Fruit fly (Drosophila melanogaster): ENCODE results near the gene bdwf.

The bdwf gene

DNA sequence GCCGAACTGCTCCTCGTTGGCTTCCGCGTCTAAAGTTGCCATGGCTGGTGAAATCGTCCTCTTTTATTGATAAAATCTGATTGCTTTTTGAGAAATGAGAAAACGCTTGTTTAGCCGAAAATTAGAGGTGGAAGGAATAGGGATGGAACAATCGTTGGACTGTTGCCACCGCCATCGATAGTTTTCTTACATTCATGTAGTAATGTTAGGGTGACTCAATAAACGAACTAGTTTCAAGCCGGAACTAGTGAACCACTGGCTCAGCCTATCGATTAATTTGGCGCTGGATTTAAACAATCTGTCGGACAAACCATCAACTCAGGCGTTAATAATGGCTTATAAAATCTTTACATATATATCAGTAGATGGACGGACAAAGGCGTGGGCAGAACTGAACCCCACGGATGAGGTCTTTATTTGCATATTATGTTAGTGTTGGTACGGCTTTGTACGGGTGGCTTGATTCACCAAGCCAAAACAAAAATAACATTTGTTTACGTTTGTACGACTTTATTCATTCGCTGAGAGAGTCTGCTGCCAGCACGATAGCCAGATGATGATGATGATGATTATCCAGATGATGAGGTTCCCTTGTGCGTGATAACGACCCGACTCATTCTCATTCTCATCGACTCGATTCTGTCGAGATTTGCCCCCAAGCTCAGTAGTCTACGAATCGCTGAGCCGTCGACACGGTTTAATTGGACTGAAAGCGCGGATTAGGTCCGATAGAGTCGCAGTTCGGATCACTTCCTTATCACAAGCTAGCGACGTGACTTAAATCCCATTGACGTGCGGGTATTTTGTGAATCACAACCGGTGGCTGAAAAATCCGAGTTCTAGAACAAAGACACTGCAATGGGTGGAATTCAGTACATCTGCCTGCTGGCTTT is 40.5 kb downstream of the bdwf start, which contains the start of the genes Sf3a1 and Irc (continued):
- TF ChIP-seq CG7928 (GFP tag; optimal IDR thresholded peaks at IDR 0.05) (no peak), CG4730 (GFP tag; IDR thresholded peaks at IDR 0.05) (no peak), fd64A (GFP tag; optimal IDR thresholded peaks at IDR 0.05) (no peak), CG30431 (GFP tag; optimal IDR thresholded peaks at IDR 0.05) (no peak), GATAe (GFP tag; conservative IDR thresholded peaks at IDR 0.05) (no peak), CG11456 (GFP tag; IDR thresholded peaks at IDR 0.05) (0 out of 3 replicates have a peak, but pooled peaks have one; percentile 17), ftz-f1 (GFP tag; optimal IDR thresholded peaks at IDR 0.05) (peak; percentile 2), ATbp (GFP tag; optimal IDR thresholded peaks at IDR 0.05) (no peak), H15 (GFP tag; IDR thresholded peaks at IDR 0.05) (no peak; the same call in 2 of the 3 replicates), tgo (GFP tag; IDR thresholded peaks at IDR 0.05) (no peak), CG18476 (GFP tag; optimal IDR thresholded peaks at IDR 0.05) (no peak), ems (GFP tag; optimal IDR thresholded peaks at IDR 0.05) (peak; percentile 49), her (GFP tag; optimal IDR thresholded peaks at IDR 0.05) (peak; percentile 73), CG8281 (tag; optimal IDR thresholded peaks at IDR 0.05) (no peak), CG18262 (tag; optimal IDR thresholded peaks at IDR 0.05) (peak; percentile 3), CG12104 (GFP tag; optimal IDR thresholded peaks at IDR 0.05) (no peak), nmo (GFP tag; optimal IDR thresholded peaks at IDR 0.05) (peak; percentile 56), Lim3 (GFP tag; IDR thresholded peaks at IDR 0.05) (no peak), Jarid2 (GFP tag; optimal IDR thresholded peaks at IDR 0.05) (peak; percentile 33), lab (GFP tag; optimal IDR thresholded peaks at IDR 0.05) (no peak), CG42726 (GFP tag; IDR thresholded peaks at IDR 0.05; ENCODE audit: partially characterized antibody) (peak; percentile 96), bowl (GFP tag; IDR thresholded peaks at IDR 0.05) (no peak), Kr (GFP tag; optimal IDR thresholded peaks at IDR 0.05) (no peak), onecut (GFP tag; IDR thresholded peaks at IDR 0.05) (no peak), CHES-1-like (GFP tag; optimal IDR thresholded peaks at IDR 0.05) (peak; percentile 36), dysf (GFP tag; IDR thresholded peaks at IDR 0.05) (no peak), Abd-B (GFP tag; optimal IDR thresholded peaks at IDR 0.05) (no peak), CG15269 (tag; optimal IDR thresholded peaks at IDR 0.05) (no peak), CG32532 (GFP tag; IDR thresholded peaks at IDR 0.05) (peak; percentile 46), CG14860 (GFP tag; IDR thresholded peaks at IDR 0.05; ENCODE audit: partially characterized antibody) (peak; percentile 86), CG2889 (GFP tag; IDR thresholded peaks at IDR 0.05) (no peak), CG11398 (GFP tag; optimal IDR thresholded peaks at IDR 0.05) (peak; percentile 13), CG17829 (tag; optimal IDR thresholded peaks at IDR 0.05) (peak; percentile 43), dmrt99B (tag; optimal IDR thresholded peaks at IDR 0.05) (no peak), CrebB (tag; optimal IDR thresholded peaks at IDR 0.05) (no peak), gem (tag; optimal IDR thresholded peaks at IDR 0.05) (no peak), ash1 (GFP tag; optimal IDR thresholded peaks at IDR 0.05) (no peak), CG30020 (tag; optimal IDR thresholded peaks at IDR 0.05) (peak; percentile 18), CG15601 (tag; optimal IDR thresholded peaks at IDR 0.05) (peak; percentile 2), cas (GFP tag; IDR thresholded peaks at IDR 0.05) (no peak), Usf (GFP tag; optimal IDR thresholded peaks at IDR 0.05) (no peak), CG8290 (GFP tag; optimal IDR thresholded peaks at IDR 0.05) (no peak), CG8290 (tag; optimal IDR thresholded peaks at IDR 0.05) (peak in 1 of 2 experiments; percentile 76), CG6854 (GFP tag; optimal IDR thresholded peaks at IDR 0.05) (no peak), tin (GFP tag; optimal IDR thresholded peaks at IDR 0.05) (peak; percentile 19), yki (optimal IDR thresholded peaks at IDR 0.05) (no peak), CG16815 (GFP tag; optimal IDR thresholded peaks at IDR 0.05) (no peak), Trl (optimal IDR thresholded peaks at IDR 0.05) (no peak), Trl (GFP tag; optimal IDR thresholded peaks at IDR 0.05) (peak; percentile 45), row (GFP tag; IDR thresholded peaks at IDR 0.05) (peak; percentile 87)
